Fruit fly (Drosophila melanogaster) whole organism, adult: ENCODE measurements around the gene CG7514.

Source experiments
- CG11617 ChIP-seq: fragments of 200-800 bp; sonication (Bioruptor generic); optimal IDR thresholded peaks from 2 replicates; lab custom pipeline; 2017; ENCODE audit warnings: mild to moderate bottlenecking, missing biosample characterization, missing genetic modification reagents, missing genetic modification characterization
- CG12768 ChIP-seq: fragments of 200-800 bp; sonication (Bioruptor generic); optimal IDR thresholded peaks from 2 replicates; lab custom pipeline; 2017; ENCODE audit warnings: missing biosample characterization, missing genetic modification characterization, mild to moderate bottlenecking, moderate library complexity, missing genetic modification reagents
- CG14711 ChIP-seq: fragments of 200-800 bp; sonication (Bioruptor generic); optimal IDR thresholded peaks from 2 replicates; lab custom pipeline; 2018; ENCODE audit warnings: missing biosample characterization, mild to moderate bottlenecking, missing genetic modification characterization, moderate library complexity
- CG1620 ChIP-seq: fragments of 200-800 bp; sonication (Bioruptor generic); optimal IDR thresholded peaks from 2 replicates; lab custom pipeline; 2016; ENCODE audit warnings: missing biosample characterization, missing genetic modification characterization
- CG33017 ChIP-seq: fragments of 200-800 bp; sonication (Bioruptor generic); optimal IDR thresholded peaks from 2 replicates; lab custom pipeline; 2018; ENCODE audit warnings: missing biosample characterization, mild to moderate bottlenecking, missing genetic modification characterization, moderate library complexity
- CG5204 ChIP-seq: fragments of 200-800 bp; sonication (Bioruptor generic); optimal IDR thresholded peaks from 2 replicates; lab custom pipeline; 2016; ENCODE audit warnings: missing biosample characterization, missing genetic modification characterization
- CG7045 ChIP-seq: fragments of 200-800 bp; sonication (Bioruptor generic); optimal IDR thresholded peaks from 2 replicates; lab custom pipeline; 2017; ENCODE audit warnings: missing biosample characterization, mild to moderate bottlenecking, missing genetic modification characterization
- CG7101 ChIP-seq: fragments of 200-800 bp; sonication (Bioruptor generic); optimal IDR thresholded peaks from 2 replicates; lab custom pipeline; 2018; ENCODE audit warnings: missing biosample characterization, mild to moderate bottlenecking, missing genetic modification characterization, moderate library complexity
- Clk ChIP-seq: fragments of 200-800 bp; sonication (Bioruptor generic); optimal IDR thresholded peaks from 2 replicates; lab custom pipeline; 2017; ENCODE audit warnings: missing biosample characterization, missing genetic modification characterization
- Crg-1 ChIP-seq: fragments of 200-800 bp; sonication (Bioruptor generic); optimal IDR thresholded peaks from 2 replicates; lab custom pipeline; 2016; ENCODE audit warnings: missing biosample characterization, missing genetic modification characterization
- Hr96 ChIP-seq: fragments of 200-800 bp; sonication (Bioruptor generic); optimal IDR thresholded peaks from 2 replicates; lab custom pipeline; 2016; ENCODE audit warnings: missing biosample characterization, missing genetic modification characterization
- Mnt ChIP-seq: fragments of 200-800 bp; sonication (Bioruptor generic); optimal IDR thresholded peaks from 2 replicates; lab custom pipeline; 2016; ENCODE audit warnings: missing biosample characterization, mild to moderate bottlenecking, missing genetic modification characterization
- bab1 ChIP-seq: fragments of 200-800 bp; sonication (Bioruptor generic); optimal IDR thresholded peaks from 3 replicates; lab custom pipeline; 2019; ENCODE audit warnings: missing biosample characterization, mild to moderate bottlenecking, missing genetic modification characterization, moderate library complexity
- cic ChIP-seq: fragments of 200-800 bp; sonication (Bioruptor generic); optimal IDR thresholded peaks from 2 replicates; lab custom pipeline; 2017; ENCODE audit warnings: missing biosample characterization, mild to moderate bottlenecking, missing genetic modification characterization, moderate library complexity
- cnc ChIP-seq, 2 experiments: fragments of >200 bp; optimal IDR thresholded peaks; 2 replicates each; lab custom pipeline; 2017
- kay ChIP-seq: fragments of 200-800 bp; sonication (Bioruptor generic); peaks from one replicate; lab custom pipeline; 2016; ENCODE audit warnings: missing biosample characterization, missing genetic modification characterization, borderline replicate concordance
- ovo ChIP-seq: fragments of 200-800 bp; sonication (Bioruptor generic); optimal IDR thresholded peaks from 2 replicates; lab custom pipeline; 2016; ENCODE audit warnings: missing biosample characterization, missing genetic modification characterization
- pad ChIP-seq: fragments of 200-800 bp; sonication (Bioruptor generic); optimal IDR thresholded peaks from 3 replicates; lab custom pipeline; 2017; ENCODE audit warnings: missing biosample characterization, missing genetic modification characterization, mild to moderate bottlenecking, moderate library complexity, missing genetic modification reagents
- tj ChIP-seq: fragments of 200-800 bp; sonication (Bioruptor generic); optimal IDR thresholded peaks from 3 replicates; lab custom pipeline; 2017; ENCODE audit warnings: missing biosample characterization, mild to moderate bottlenecking, missing genetic modification characterization, moderate library complexity
- toe ChIP-seq: fragments of 200-800 bp; sonication (Bioruptor generic); optimal IDR thresholded peaks from 2 replicates; lab custom pipeline; 2016; ENCODE audit warnings: missing biosample characterization, missing genetic modification characterization

CG7514 gene

DNA sequence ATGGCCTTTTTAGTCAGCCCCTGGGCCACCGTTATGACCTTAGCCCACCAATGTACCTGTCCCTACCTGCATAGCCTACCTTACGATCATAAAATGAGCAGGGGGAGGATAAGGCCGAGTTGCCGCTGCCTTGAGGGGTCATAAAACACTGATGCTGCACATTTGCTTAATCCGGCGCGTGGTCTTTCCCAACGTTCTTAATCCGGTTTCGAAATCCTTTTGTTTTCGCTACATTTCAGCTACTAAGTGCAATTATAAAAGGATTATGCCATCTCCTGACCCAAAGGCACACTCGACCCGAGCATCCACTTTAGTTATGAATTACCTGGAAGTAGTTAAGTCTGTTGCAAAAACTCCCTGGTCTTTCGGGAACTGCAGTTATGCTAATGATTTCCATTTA, 7.8 kb upstream of the CG7514 start:
- no peak for TF ChIP-seq CG33017 (tag; lab: Kevin White, UChicago)
- no peak for TF ChIP-seq CG1620 (GFP tag; lab: Kevin White, UChicago)
- no peak for TF ChIP-seq CG11617
- no peak for TF ChIP-seq pad (GFP tag; lab: Kevin White, UChicago)
- no peak for TF ChIP-seq CG7045 (GFP tag; lab: Kevin White, UChicago)

DNA sequence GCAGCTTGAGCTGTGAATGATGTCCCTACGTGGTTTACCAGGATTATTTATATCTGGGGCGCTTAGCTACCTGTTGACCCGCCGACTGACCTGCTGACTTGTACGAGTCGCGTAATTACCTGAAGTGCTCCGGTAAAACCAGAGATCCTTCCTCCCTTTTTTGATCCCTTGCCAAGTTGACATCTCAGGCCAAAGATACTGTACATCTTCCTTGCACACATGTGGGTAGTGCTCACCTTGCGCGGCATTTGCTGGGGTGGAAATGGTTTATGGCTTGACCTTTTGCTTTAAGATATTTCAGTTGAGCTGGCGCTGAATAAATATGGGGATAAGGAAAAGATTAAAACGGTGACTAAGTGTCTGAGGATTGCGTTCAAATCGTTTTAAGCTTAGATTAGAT, 6.2 kb upstream of the CG7514 start, which contains the start of gene CG15876:
CG15876 (minus strand) TSS at position 23 of the 400 bp plus-strand sequence.
- TF ChIP-seq cic (no peak), Crg-1 (GFP tag; lab: Kevin White, UChicago) (no peak), Hr96 (GFP tag; lab: Kevin White, UChicago) (no peak), CG12768 (no peak), CG1620 (GFP tag; lab: Kevin White, UChicago) (no peak), CG7045 (GFP tag; lab: Kevin White, UChicago) (no peak), tj (GFP tag; lab: Kevin White, UChicago) (no peak), cnc (optimal IDR thresholded peaks at IDR 0.05; lab: Kevin White, UChicago) (no peak), CG14711 (tag; lab: Kevin White, UChicago) (no peak), CG33017 (tag; lab: Kevin White, UChicago) (no peak)

DNA sequence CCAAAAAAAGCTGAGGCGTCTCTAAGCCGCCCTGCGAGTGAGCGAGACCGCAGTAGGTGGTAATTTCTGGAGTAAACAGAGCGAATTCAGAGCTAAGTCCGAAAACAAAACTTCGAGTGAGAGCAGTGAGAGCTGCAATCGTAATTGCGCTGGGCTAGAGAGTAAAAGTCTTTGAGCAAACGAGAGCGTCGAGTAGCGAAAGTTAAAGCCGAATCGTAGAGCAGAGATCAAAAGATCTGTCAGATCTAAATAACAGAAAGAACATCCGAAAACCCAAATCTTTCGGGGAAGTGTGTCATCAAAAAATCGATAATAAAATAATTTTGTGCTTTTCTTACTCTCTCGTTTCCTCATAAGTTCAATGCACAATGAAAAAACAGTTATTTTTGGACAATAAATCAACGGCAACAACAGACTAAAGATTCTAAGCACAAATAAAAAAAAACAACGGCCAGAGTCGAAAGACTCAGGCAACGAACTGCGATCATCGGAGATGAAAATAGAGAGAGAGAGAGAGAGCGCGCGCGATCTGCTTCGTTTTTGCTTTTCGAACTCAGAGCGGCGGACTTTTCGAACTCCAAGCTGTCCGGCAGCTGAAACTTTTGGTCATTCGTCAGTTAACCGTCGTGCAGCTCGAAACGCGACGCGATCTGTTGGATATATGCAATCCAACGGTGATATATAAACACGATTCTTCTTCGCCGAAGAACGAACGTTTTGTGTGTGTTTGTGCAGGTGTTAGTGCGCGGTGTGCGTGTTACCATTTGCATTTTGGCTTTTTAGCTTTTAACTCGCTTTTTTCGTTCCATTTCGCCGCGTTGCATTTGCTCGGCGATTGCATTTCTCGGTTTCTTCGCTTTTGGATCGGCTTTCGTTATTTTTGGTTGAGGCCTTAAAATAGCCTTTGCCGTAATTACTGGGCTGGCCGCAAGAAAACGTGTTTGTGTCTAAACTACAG, 3.9 kb upstream of the CG7514 start, which contains the start of gene RhoGEF64C:
RhoGEF64C (plus strand) TSS at position 607 of the 958 bp plus-strand sequence.
- peak; percentile 55 for TF ChIP-seq tj (GFP tag; lab: Kevin White, UChicago)
- no peak for TF ChIP-seq CG5204 (GFP tag; lab: Kevin White, UChicago)
- TF ChIP-seq CG7045 (GFP tag; lab: Kevin White, UChicago): no peak
- TF ChIP-seq bab1 (GFP tag; lab: Kevin White, UChicago): no peak
- TF ChIP-seq ovo (GFP tag; lab: Kevin White, UChicago): peak; percentile 13
- no peak for TF ChIP-seq CG7101 (tag; lab: Kevin White, UChicago)

DNA sequence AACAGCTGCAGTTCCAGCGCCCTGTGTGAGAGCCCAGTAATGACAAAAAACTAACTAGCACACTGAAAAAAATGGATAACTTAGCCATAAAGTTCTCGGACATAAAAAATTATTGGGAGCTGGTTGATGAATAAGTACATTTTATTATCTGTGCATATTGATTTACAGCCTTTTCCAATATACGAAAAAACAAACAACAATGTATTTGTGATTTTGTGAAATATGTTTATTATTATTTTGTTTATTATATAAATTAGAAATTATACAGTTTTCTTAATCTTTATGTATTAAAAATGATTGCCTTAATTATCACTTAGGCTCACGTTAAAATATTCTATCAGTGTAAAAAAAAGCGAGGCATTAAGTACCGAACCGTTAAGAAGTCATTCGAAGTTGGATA, 3.2 kb upstream of the CG7514 start:
- no peak for TF ChIP-seq Hr96 (GFP tag; lab: Kevin White, UChicago)
- TF ChIP-seq CG14711 (tag; lab: Kevin White, UChicago): no peak
- TF ChIP-seq CG5204 (GFP tag; lab: Kevin White, UChicago): no peak
- TF ChIP-seq Clk: no peak
- no peak for TF ChIP-seq bab1 (GFP tag; lab: Kevin White, UChicago)
- TF ChIP-seq Crg-1 (GFP tag; lab: Kevin White, UChicago): no peak
- TF ChIP-seq CG12768: no peak
- TF ChIP-seq Mnt (GFP tag; lab: Kevin White, UChicago): no peak
- TF ChIP-seq cnc (optimal IDR thresholded peaks at IDR 0.05; lab: Kevin White, UChicago): no peak
- no peak for TF ChIP-seq CG7045 (GFP tag; lab: Kevin White, UChicago)
- no peak for TF ChIP-seq CG1620 (GFP tag; lab: Kevin White, UChicago)
- no peak for TF ChIP-seq tj (GFP tag; lab: Kevin White, UChicago)
- TF ChIP-seq ovo (GFP tag; lab: Kevin White, UChicago): no peak
- no peak for TF ChIP-seq pad (GFP tag; lab: Kevin White, UChicago)
- TF ChIP-seq CG33017 (tag; lab: Kevin White, UChicago): no peak

DNA sequence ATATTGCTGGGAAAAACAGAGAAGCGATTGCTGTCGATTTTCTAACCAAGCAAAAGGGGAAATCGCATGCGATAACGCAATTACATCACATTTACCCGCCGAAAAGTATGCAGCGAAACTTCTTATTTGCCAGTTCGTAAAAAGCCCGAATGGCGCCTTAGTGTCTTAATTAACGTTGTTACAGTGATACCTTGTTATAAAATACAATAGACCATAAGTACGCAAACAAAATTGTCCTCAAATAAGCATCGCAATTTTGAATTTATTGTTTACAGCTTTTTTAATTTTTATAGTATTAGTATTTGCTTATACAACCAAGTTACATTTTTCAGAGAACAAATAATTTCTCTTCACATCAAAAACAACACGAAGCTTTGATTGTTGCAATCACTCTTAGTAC, 2.1 kb upstream of the CG7514 start:
- TF ChIP-seq ovo (GFP tag; lab: Kevin White, UChicago): no peak
- no peak for TF ChIP-seq pad (GFP tag; lab: Kevin White, UChicago)
- TF ChIP-seq CG7045 (GFP tag; lab: Kevin White, UChicago): no peak
- TF ChIP-seq Crg-1 (GFP tag; lab: Kevin White, UChicago): no peak
- TF ChIP-seq kay (GFP tag; lab: Kevin White, UChicago): peak; percentile 68
- no peak for TF ChIP-seq CG5204 (GFP tag; lab: Kevin White, UChicago)
- no peak for TF ChIP-seq CG1620 (GFP tag; lab: Kevin White, UChicago)
- TF ChIP-seq toe (GFP tag; lab: Kevin White, UChicago): no peak

DNA sequence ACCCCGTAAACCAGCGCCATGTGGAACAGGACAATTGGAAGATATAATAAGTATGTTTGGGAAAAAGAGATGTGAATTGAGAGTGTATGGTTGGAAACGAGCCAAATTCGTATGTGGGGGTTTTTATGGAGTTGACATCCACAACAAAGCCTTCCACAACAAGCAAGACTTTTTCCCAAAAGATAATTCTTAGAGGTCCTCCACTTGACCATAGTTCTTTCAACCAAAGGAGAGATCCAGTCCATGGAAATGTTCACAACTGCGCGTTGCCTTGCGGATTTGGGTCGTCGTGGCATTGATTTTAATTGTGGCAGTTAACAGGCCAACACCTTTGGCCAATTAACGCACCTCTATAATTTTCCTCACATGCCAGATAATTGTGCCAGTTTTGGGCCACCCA, 1.4 kb upstream of the CG7514 start, which contains the start of gene CG18418:
CG18418 (minus strand) TSS at position 101 of the 400 bp plus-strand sequence.
- TF ChIP-seq Mnt (GFP tag; lab: Kevin White, UChicago) (no peak), Crg-1 (GFP tag; lab: Kevin White, UChicago) (no peak), CG33017 (tag; lab: Kevin White, UChicago) (no peak)

DNA sequence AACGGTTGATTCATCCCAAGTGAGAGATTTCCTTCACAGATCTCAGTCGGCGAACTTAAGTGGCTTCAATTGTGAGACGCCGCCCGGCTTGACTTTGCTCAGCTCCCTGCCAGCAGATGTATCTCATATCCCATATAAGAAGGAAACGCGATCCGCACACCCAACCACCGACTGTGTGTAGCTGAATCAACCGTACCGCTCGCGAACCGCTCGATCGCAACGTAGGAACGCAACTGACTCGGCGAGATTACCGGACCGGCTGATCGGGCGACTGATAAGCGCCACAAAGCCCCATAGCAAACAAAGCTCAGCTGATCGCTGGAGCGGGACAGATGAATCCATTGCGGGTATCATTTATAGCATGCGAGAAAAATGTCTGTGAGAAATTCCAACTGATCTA, 1.4 kb downstream of the CG7514 start, which contains the start of gene axo:
axo (minus strand) TSS at position 185 of the 400 bp plus-strand sequence.
- TF ChIP-seq CG14711 (tag; lab: Kevin White, UChicago) (no peak), CG12768 (peak; percentile 19), tj (GFP tag; lab: Kevin White, UChicago) (no peak), Mnt (GFP tag; lab: Kevin White, UChicago) (no peak)
